Worm (Caenorhabditis elegans) whole organism, L4 larva: ENCODE results near the gene K02F6.7.
"Not testable (repeated sequence)": the region's sequence is repeated elsewhere in the genome, so short reads cannot be mapped to it uniquely, and the experiment has no call there.

Source experiments
- mxl-2 ChIP-seq: fragments of 200-800 bp; sonication (Bioruptor generic); conservative IDR thresholded peaks from 2 replicates; pipeline ENCODE4 v1.3.6; 2022; ENCODE audit warnings: missing genetic modification reagents, missing genetic modification characterization, missing compliant biosample characterization
- mxl-3 ChIP-seq: fragments of 200-800 bp; sonication (Bioruptor generic); optimal IDR thresholded peaks from 2 replicates; lab custom pipeline; 2018; ENCODE audit warnings: mild to moderate bottlenecking, missing genetic modification characterization, missing compliant biosample characterization

ce11 chrII:2570384-2570964 is 32.8 kb upstream of the K02F6.7 start:
- TF ChIP-seq mxl-3 (GFP tag; lab: Kevin White, UChicago); mxl-2 (GFP tag; lab: Robert Waterston, UW): not testable (repeated sequence)
